Fruit fly (Drosophila melanogaster) whole organism, embryonic: ENCODE data around the gene lmd.

ENCODE experiments used
- Antp ChIP-seq: fragments of 200-800 bp; sonication (Bioruptor generic); optimal IDR thresholded peaks from 3 replicates; lab custom pipeline; 2016; ENCODE audit warnings: missing biosample characterization, missing genetic modification characterization
- Asciz ChIP-seq: fragments of 200-800 bp; sonication (Bioruptor generic); optimal IDR thresholded peaks from 2 replicates; lab custom pipeline; 2017; ENCODE audit warnings: missing biosample characterization, mild to moderate bottlenecking, missing genetic modification characterization, missing genetic modification reagents
- CG10274 ChIP-seq: fragments of 200-800 bp; sonication (Bioruptor generic); optimal IDR thresholded peaks from 3 replicates; lab custom pipeline; 2017; ENCODE audit warnings: missing biosample characterization, mild to moderate bottlenecking, missing genetic modification characterization
- CG10979 ChIP-seq: fragments of 200-800 bp; sonication (Bioruptor generic); optimal IDR thresholded peaks from 2 replicates; lab custom pipeline; 2018; ENCODE audit warnings: missing biosample characterization, mild to moderate bottlenecking, missing genetic modification characterization, moderate library complexity
- CG11695 ChIP-seq: fragments of 200-800 bp; sonication (Bioruptor generic); IDR thresholded peaks from 3 replicates; pipeline ENCODE4 v1.3.6; 2022; ENCODE audit warnings: missing biosample characterization, missing genetic modification characterization
- CG1233 ChIP-seq: fragments of 200-800 bp; sonication (Bioruptor generic); optimal IDR thresholded peaks from 4 replicates; lab custom pipeline; 2018; ENCODE audit warnings: missing biosample characterization, mild to moderate bottlenecking, missing genetic modification characterization
- CG15269 ChIP-seq: fragments of 200-800 bp; sonication (Bioruptor generic); optimal IDR thresholded peaks from 2 replicates; lab custom pipeline; 2018; ENCODE audit warnings: missing biosample characterization, mild to moderate bottlenecking, missing genetic modification characterization, moderate library complexity
- CG16813 ChIP-seq: fragments of 200-800 bp; sonication (Bioruptor generic); IDR thresholded peaks from 3 replicates; pipeline ENCODE4 v1.3.6; 2022; ENCODE audit warnings: missing biosample characterization, missing genetic modification characterization; ENCODE audit not compliant: partially characterized antibody
- CG17802 ChIP-seq: fragments of 200-800 bp; sonication (Bioruptor generic); optimal IDR thresholded peaks from 2 replicates; lab custom pipeline; 2018; ENCODE audit warnings: missing biosample characterization, mild to moderate bottlenecking, missing genetic modification characterization, moderate library complexity
- CG2202 ChIP-seq: fragments of 200-800 bp; sonication (Bioruptor generic); optimal IDR thresholded peaks from 2 replicates; lab custom pipeline; 2018; ENCODE audit warnings: missing biosample characterization, mild to moderate bottlenecking, missing genetic modification characterization
- CG2712 ChIP-seq: fragments of 200-800 bp; optimal IDR thresholded peaks from 3 replicates; lab custom pipeline; 2019; ENCODE audit warnings: missing biosample characterization, mild to moderate bottlenecking, missing genetic modification characterization, moderate library complexity
- CG4424 ChIP-seq: fragments of 200-800 bp; sonication (Bioruptor generic); optimal IDR thresholded peaks from 3 replicates; lab custom pipeline; 2016; ENCODE audit warnings: missing biosample characterization, missing genetic modification characterization
- CG4617 ChIP-seq: fragments of 200-800 bp; sonication (Bioruptor generic); optimal IDR thresholded peaks from 3 replicates; lab custom pipeline; 2016; ENCODE audit warnings: missing biosample characterization, missing genetic modification characterization, borderline replicate concordance
- CG6813 ChIP-seq: fragments of 200-800 bp; sonication (Bioruptor generic); optimal IDR thresholded peaks from 2 replicates; lab custom pipeline; 2017; ENCODE audit warnings: missing biosample characterization, missing genetic modification characterization, mild to moderate bottlenecking, moderate library complexity, missing genetic modification reagents
- CG7372 ChIP-seq: fragments of 200-800 bp; sonication (Bioruptor generic); IDR thresholded peaks from 2 replicates; pipeline ENCODE4 v1.3.6; 2022; ENCODE audit warnings: missing biosample characterization, missing genetic modification characterization
- CG7556 ChIP-seq: fragments of 200-800 bp; sonication (Bioruptor generic); optimal IDR thresholded peaks from 2 replicates; lab custom pipeline; 2017; ENCODE audit warnings: missing biosample characterization, mild to moderate bottlenecking, missing genetic modification characterization
- CoRest ChIP-seq: fragments of 200-800 bp; sonication (Bioruptor generic); optimal IDR thresholded peaks from 3 replicates; lab custom pipeline; 2018; ENCODE audit warnings: missing biosample characterization, mild to moderate bottlenecking, missing genetic modification characterization, moderate library complexity
- Dip3 ChIP-seq: fragments of 200-800 bp; sonication (Bioruptor generic); optimal IDR thresholded peaks from 3 replicates; lab custom pipeline; 2016; ENCODE audit warnings: missing biosample characterization, missing genetic modification characterization
- Dll ChIP-seq: fragments of 200-800 bp; sonication (Bioruptor generic); IDR thresholded peaks from 4 replicates; pipeline ENCODE4 v1.3.6; 2022; ENCODE audit warnings: missing biosample characterization, missing genetic modification characterization; ENCODE audit not compliant: partially characterized antibody
- E2f1 ChIP-seq: fragments of 200-800 bp; sonication (Bioruptor generic); IDR thresholded peaks from 2 replicates; pipeline ENCODE4 v1.3.6; 2022; ENCODE audit warnings: missing biosample characterization, missing genetic modification characterization
- HLH4C ChIP-seq: fragments of 200-800 bp; sonication (Bioruptor generic); IDR thresholded peaks from 3 replicates; pipeline ENCODE4 v1.3.6; 2022; ENCODE audit warnings: missing biosample characterization, missing genetic modification characterization; ENCODE audit not compliant: partially characterized antibody
- Hr39 ChIP-seq: fragments of >200 bp; optimal IDR thresholded peaks from 2 replicates; lab custom pipeline; 2017
- Mad ChIP-seq: fragments of 200-800 bp; sonication (Bioruptor generic); optimal IDR thresholded peaks from 2 replicates; lab custom pipeline; 2016; ENCODE audit warnings: missing biosample characterization, missing genetic modification characterization
- Med ChIP-seq: fragments of 200-800 bp; sonication (Bioruptor generic); peaks from one replicate; lab custom pipeline; 2016; ENCODE audit warnings: missing biosample characterization, missing genetic modification characterization, mild to moderate bottlenecking, inconsistent platforms, moderate library complexity
- NC2α ChIP-seq: fragments of 200-800 bp; sonication (Bioruptor generic); optimal IDR thresholded peaks from 2 replicates; lab custom pipeline; 2016; ENCODE audit warnings: missing biosample characterization, missing genetic modification characterization
- Neu2 ChIP-seq: fragments of 200-800 bp; sonication (Bioruptor generic); optimal IDR thresholded peaks from 3 replicates; lab custom pipeline; 2016; ENCODE audit warnings: missing biosample characterization, missing genetic modification characterization, borderline replicate concordance
- Oli ChIP-seq: fragments of 200-800 bp; sonication (Bioruptor generic); optimal IDR thresholded peaks from 2 replicates; lab custom pipeline; 2018; ENCODE audit warnings: missing biosample characterization, mild to moderate bottlenecking, missing genetic modification characterization, moderate library complexity
- Poxn ChIP-seq: fragments of 200-800 bp; sonication (Bioruptor generic); IDR thresholded peaks from 2 replicates; pipeline ENCODE4 v1.3.6; 2022; ENCODE audit warnings: missing biosample characterization, missing genetic modification characterization
- TFAM ChIP-seq: fragments of 200-800 bp; sonication (Bioruptor generic); optimal IDR thresholded peaks from 2 replicates; lab custom pipeline; 2017; ENCODE audit warnings: missing biosample characterization, missing genetic modification characterization, inconsistent platforms
- Xrp1 ChIP-seq: fragments of 200-800 bp; sonication (Bioruptor generic); IDR thresholded peaks from 2 replicates; pipeline ENCODE4 v1.3.6; 2022; ENCODE audit warnings: missing biosample characterization, missing genetic modification characterization
- al ChIP-seq: fragments of 200-800 bp; sonication (Bioruptor generic); IDR thresholded peaks from 2 replicates; pipeline ENCODE4 v1.3.6; 2022; ENCODE audit warnings: missing biosample characterization, missing genetic modification characterization
- ap ChIP-seq: fragments of 200-800 bp; sonication (Bioruptor generic); IDR thresholded peaks from 2 replicates; pipeline ENCODE4 v1.3.6; 2022; ENCODE audit warnings: missing biosample characterization, missing genetic modification characterization
- ase ChIP-seq: fragments of 200-800 bp; sonication (Bioruptor generic); IDR thresholded peaks from 3 replicates; pipeline ENCODE4 v1.3.6; 2022; ENCODE audit warnings: missing biosample characterization, missing genetic modification characterization
- az2 ChIP-seq: fragments of 200-800 bp; sonication (Bioruptor generic); optimal IDR thresholded peaks from 3 replicates; lab custom pipeline; 2016; ENCODE audit warnings: missing biosample characterization, missing genetic modification characterization
- caup ChIP-seq: fragments of 200-800 bp; sonication (Bioruptor generic); optimal IDR thresholded peaks from 3 replicates; lab custom pipeline; 2017; ENCODE audit warnings: missing biosample characterization, mild to moderate bottlenecking, missing genetic modification characterization, moderate library complexity; ENCODE audit not compliant: severe bottlenecking
- cg ChIP-seq: fragments of 200-800 bp; sonication (Bioruptor generic); optimal IDR thresholded peaks from 3 replicates; lab custom pipeline; 2019; ENCODE audit warnings: missing biosample characterization, mild to moderate bottlenecking, missing genetic modification characterization, moderate library complexity
- cwo ChIP-seq: fragments of 200-800 bp; sonication (Bioruptor generic); optimal IDR thresholded peaks from 3 replicates; lab custom pipeline; 2017; ENCODE audit warnings: missing biosample characterization, missing genetic modification characterization, mild to moderate bottlenecking, moderate library complexity, missing genetic modification reagents
- dpn ChIP-seq, 2 experiments: fragments of 200-800 bp; sonication (Bioruptor generic); optimal IDR thresholded peaks; 3 replicates each; lab custom pipeline; 2016; ENCODE audit warnings: missing biosample characterization in 2 of 2, missing genetic modification characterization in 2 of 2
- emc ChIP-seq: fragments of 200-800 bp; sonication (Bioruptor generic); optimal IDR thresholded peaks from 2 replicates; lab custom pipeline; 2016; ENCODE audit warnings: missing biosample characterization, missing genetic modification characterization
- eyg ChIP-seq: fragments of 200-800 bp; sonication (Bioruptor generic); optimal IDR thresholded peaks from 3 replicates; lab custom pipeline; 2016; ENCODE audit warnings: missing biosample characterization, missing genetic modification characterization
- gce ChIP-seq: fragments of 200-800 bp; sonication (Bioruptor generic); IDR thresholded peaks from 3 replicates; pipeline ENCODE4 v1.3.6; 2022; ENCODE audit warnings: missing biosample characterization, missing genetic modification characterization
- insv ChIP-seq, 2 experiments: fragments of 200-800 bp; sonication (Bioruptor generic); optimal IDR thresholded peaks; 3 replicates each; lab custom pipeline; 2016 to 2018; ENCODE audit warnings: missing biosample characterization in 2 of 2, missing genetic modification characterization in 2 of 2
- mam ChIP-seq: fragments of 200-800 bp; sonication (Bioruptor generic); optimal IDR thresholded peaks from 3 replicates; lab custom pipeline; 2016; ENCODE audit warnings: missing biosample characterization, missing genetic modification characterization
- nau ChIP-seq: fragments of 200-800 bp; sonication (Bioruptor generic); optimal IDR thresholded peaks from 3 replicates; lab custom pipeline; 2017; ENCODE audit warnings: missing biosample characterization, mild to moderate bottlenecking, missing genetic modification characterization, missing genetic modification reagents
- nom ChIP-seq: fragments of 200-800 bp; sonication (Bioruptor generic); optimal IDR thresholded peaks from 2 replicates; lab custom pipeline; 2017; ENCODE audit warnings: missing biosample characterization, missing genetic modification characterization, mild to moderate bottlenecking, moderate library complexity, missing genetic modification reagents
- pb ChIP-seq: fragments of 200-800 bp; sonication (Bioruptor generic); optimal IDR thresholded peaks from 3 replicates; lab custom pipeline; 2016; ENCODE audit warnings: missing biosample characterization, missing genetic modification characterization
- pros ChIP-seq: fragments of 200-800 bp; sonication (Bioruptor generic); optimal IDR thresholded peaks from 3 replicates; lab custom pipeline; 2019; ENCODE audit warnings: missing biosample characterization, mild to moderate bottlenecking, missing genetic modification characterization, moderate library complexity
- pzg ChIP-seq: fragments of 200-800 bp; sonication (Bioruptor generic); optimal IDR thresholded peaks from 3 replicates; lab custom pipeline; 2018; ENCODE audit warnings: missing biosample characterization, mild to moderate bottlenecking, missing genetic modification characterization, moderate library complexity
- slbo ChIP-seq: fragments of 200-800 bp; sonication (Bioruptor generic); IDR thresholded peaks from 2 replicates; pipeline ENCODE4 v1.3.6; 2022; ENCODE audit warnings: missing biosample characterization, missing genetic modification characterization
- toy ChIP-seq: fragments of 200-800 bp; sonication (Bioruptor generic); IDR thresholded peaks from 2 replicates; pipeline ENCODE4 v1.3.6; 2022; ENCODE audit warnings: missing biosample characterization, missing genetic modification characterization

lmd gene

DNA sequence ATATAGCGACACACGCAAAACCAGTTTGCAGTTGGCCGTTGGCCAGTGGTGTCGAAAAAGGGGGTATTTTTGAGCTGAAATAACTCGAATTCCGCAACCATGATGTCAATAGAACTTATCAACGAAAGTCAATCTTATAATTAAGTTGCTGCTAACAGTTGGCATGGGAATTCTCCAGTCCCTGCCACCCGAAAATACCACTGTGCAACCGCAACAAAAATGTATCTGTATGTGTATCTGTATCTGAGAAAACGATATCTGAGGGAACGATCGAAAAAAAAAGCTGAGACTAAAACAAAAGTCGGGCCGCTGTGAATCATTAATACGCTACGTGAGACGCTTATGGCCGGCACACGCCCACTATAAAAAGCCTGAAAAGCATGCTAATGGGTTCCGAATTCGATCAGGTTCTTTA lies 20.0 kb upstream of the lmd start (continued):
- peak; percentile 45; the same call in 1 of the 3 replicates for TF ChIP-seq ase (GFP tag; lab: Robert Waterston, UW)
- TF ChIP-seq Mad (GFP tag; lab: Kevin White, UChicago): peak; percentile 40
- no peak for TF ChIP-seq Hr39 (lab: Kevin White, UChicago)
- peak; percentile 40; the same call in 1 of the 2 replicates for TF ChIP-seq E2f1 (GFP tag; lab: Robert Waterston, UW)
- no peak for TF ChIP-seq Neu2 (GFP tag; lab: Kevin White, UChicago)
- peak; percentile 67 for TF ChIP-seq CG10274
- TF ChIP-seq CG7372 (GFP tag; lab: Robert Waterston, UW): peak; percentile 26; the same call in 1 of the 2 replicates
- TF ChIP-seq caup (GFP tag; lab: Kevin White, UChicago): peak; percentile 40
- TF ChIP-seq HLH4C: no peak
- no peak for TF ChIP-seq CG2202 (tag; lab: Kevin White, UChicago)
- peak; percentile 19 for TF ChIP-seq cwo
- no peak for TF ChIP-seq CG4617 (GFP tag; lab: Kevin White, UChicago)
- TF ChIP-seq CG15269 (tag; lab: Kevin White, UChicago): peak; percentile 57
- TF ChIP-seq emc (GFP tag; lab: Kevin White, UChicago): no peak
- peak; percentile 74 for TF ChIP-seq al (GFP tag; lab: Robert Waterston, UW)
- TF ChIP-seq Xrp1 (GFP tag; lab: Robert Waterston, UW): peak; percentile 31; the same call in 1 of the 2 replicates
- no peak for TF ChIP-seq gce (GFP tag; lab: Robert Waterston, UW)
- peak; percentile 24 for TF ChIP-seq CG2712 (tag; lab: Kevin White, UChicago)
- TF ChIP-seq TFAM (GFP tag; lab: Kevin White, UChicago): no peak
- TF ChIP-seq az2 (GFP tag; lab: Kevin White, UChicago): no peak
- TF ChIP-seq CG1233: peak; percentile 22
- TF ChIP-seq CG10979 (tag; lab: Kevin White, UChicago): no peak
- peak; percentile 17 for TF ChIP-seq cg (GFP tag; lab: Kevin White, UChicago)
- no peak for TF ChIP-seq Dll (GFP tag; lab: Robert Waterston, UW)
- TF ChIP-seq toy (GFP tag; lab: Robert Waterston, UW): 0 out of 2 replicates have a peak, but pooled peaks have one; percentile 12
- TF ChIP-seq CG16813 (GFP tag; lab: Robert Waterston, UW): no peak
- no peak for TF ChIP-seq insv (GFP tag; optimal IDR thresholded peaks at IDR 0.05; lab: Kevin White, UChicago)
- peak; percentile 52 for TF ChIP-seq Antp (GFP tag; lab: Kevin White, UChicago)
- peak; percentile 3 for TF ChIP-seq pb (GFP tag; lab: Kevin White, UChicago)
- TF ChIP-seq dpn (GFP tag; optimal IDR thresholded peaks at IDR 0.05; lab: Kevin White, UChicago): peak; percentile 7 to 57
- TF ChIP-seq Poxn (GFP tag; lab: Robert Waterston, UW): no peak
- peak; percentile 47 for TF ChIP-seq Dip3 (GFP tag; lab: Kevin White, UChicago)
- peak; percentile 82 for TF ChIP-seq slbo (GFP tag; lab: Robert Waterston, UW)
- peak; percentile 40 for TF ChIP-seq CoRest
- no peak for TF ChIP-seq CG7556
- TF ChIP-seq eyg (GFP tag; lab: Kevin White, UChicago): peak; percentile 0
- TF ChIP-seq CG17802 (tag; lab: Kevin White, UChicago): no peak
- TF ChIP-seq CG6813 (GFP tag; lab: Kevin White, UChicago): no peak
- TF ChIP-seq pros (GFP tag; lab: Kevin White, UChicago): no peak
- TF ChIP-seq ap: peak; percentile 48; the same call in 1 of the 2 replicates
- TF ChIP-seq CG11695 (GFP tag; lab: Robert Waterston, UW): peak; percentile 61; the same call in 1 of the 3 replicates
- TF ChIP-seq Asciz (GFP tag; lab: Kevin White, UChicago): no peak
- TF ChIP-seq pzg: no peak
- peak; percentile 51 for TF ChIP-seq Oli (tag; lab: Kevin White, UChicago)
- TF ChIP-seq nau (GFP tag; lab: Kevin White, UChicago): no peak
- TF ChIP-seq nom: peak; percentile 81
- peak; percentile 55 for TF ChIP-seq mam (GFP tag; lab: Kevin White, UChicago)
- TF ChIP-seq Med (GFP tag; lab: Kevin White, UChicago): peak; percentile 92
- no peak for TF ChIP-seq CG4424 (GFP tag; lab: Kevin White, UChicago)
- TF ChIP-seq NC2α (GFP tag; lab: Kevin White, UChicago): no peak
